Worm (Caenorhabditis elegans) whole organism, midembryonic: ENCODE measurements around the gene hxk-3.

Experiments used
- tab-1 ChIP-seq: fragments of 200-800 bp; sonication (Bioruptor generic); IDR thresholded peaks from 2 replicates; pipeline ENCODE4 v1.3.6; 2022; ENCODE audit warnings: missing genetic modification characterization, missing compliant biosample characterization
- ztf-23 ChIP-seq: fragments of 200-800 bp; sonication (Bioruptor generic); IDR thresholded peaks from 2 replicates; pipeline ENCODE4 v1.3.6; 2022; ENCODE audit warnings: missing genetic modification reagents, missing genetic modification characterization, missing compliant biosample characterization
- ztf-29 ChIP-seq: fragments of 200-800 bp; sonication (Bioruptor generic); IDR thresholded peaks from 2 replicates; pipeline ENCODE4 v1.3.6; 2022; ENCODE audit warnings: missing genetic modification reagents, missing genetic modification characterization, missing compliant biosample characterization

DNA sequence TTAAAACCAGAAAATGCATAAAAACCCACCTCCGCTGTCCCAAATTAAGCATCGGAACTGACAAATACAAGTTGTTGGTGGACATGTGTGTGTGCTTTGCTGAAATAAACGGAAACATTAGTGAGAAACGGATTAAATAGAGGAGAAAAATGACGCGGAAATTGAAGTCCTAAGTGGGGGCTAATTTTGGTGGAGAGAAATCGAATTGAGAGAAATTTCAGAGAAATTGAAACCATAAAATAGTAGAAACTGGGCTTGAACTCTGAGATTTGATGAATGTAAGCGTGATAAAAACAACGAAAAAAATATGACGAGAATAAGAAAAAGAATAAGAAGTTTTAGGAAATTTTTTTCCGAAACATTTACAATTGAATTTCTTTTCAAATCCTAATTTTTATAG, 22.4 kb upstream of the hxk-3 start, which contains the start of gene Y77E11A.12:
- no peak for TF ChIP-seq ztf-29 (GFP tag; lab: Robert Waterston, UW)
- TF ChIP-seq tab-1 (GFP tag; lab: Robert Waterston, UW) = no peak
- no peak for TF ChIP-seq ztf-23 (GFP tag; lab: Robert Waterston, UW)
